Worm (Caenorhabditis elegans): Measurements from ENCODE around the gene C03G6.21.

DNA sequence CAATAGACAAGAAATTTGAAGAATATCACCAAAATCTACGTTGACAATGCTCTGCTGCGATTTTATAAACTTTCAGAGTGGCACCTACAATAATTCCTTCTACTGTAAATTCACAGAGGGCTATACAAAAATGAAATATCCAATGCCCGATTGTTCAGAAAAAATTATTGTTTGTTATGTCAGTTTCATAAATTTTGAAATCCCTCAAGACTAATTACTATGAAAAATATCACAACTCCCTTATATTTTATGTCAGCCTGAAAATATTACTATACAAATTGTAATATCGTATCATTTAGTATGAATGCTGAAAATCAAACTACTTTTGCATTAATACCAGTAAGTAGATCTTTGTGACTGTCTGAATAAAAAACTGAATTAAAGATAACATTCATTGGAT lies 44.0 kb upstream of the C03G6.21 start, which contains the start of gene srx-60:
- TF ChIP-seq ztf-4 (tag; optimal IDR thresholded peaks at IDR 0.05), result no peak
- no peak for TF ChIP-seq ZK546.5 (tag; optimal IDR thresholded peaks at IDR 0.05)
- no peak for TF ChIP-seq unc-39 (tag; optimal IDR thresholded peaks at IDR 0.05)
- no peak for TF ChIP-seq nhr-25 (tag; optimal IDR thresholded peaks at IDR 0.05)
- no peak for TF ChIP-seq mdl-1 (tag; optimal IDR thresholded peaks at IDR 0.05)
- TF ChIP-seq aly-2 (tag; optimal IDR thresholded peaks at IDR 0.05), result no peak
- no peak for TF ChIP-seq ceh-82 (tag; optimal IDR thresholded peaks at IDR 0.05)
- TF ChIP-seq nhr-11 (tag; optimal IDR thresholded peaks at IDR 0.05), result no peak
- no peak for TF ChIP-seq nhr-129 (tag; optimal IDR thresholded peaks at IDR 0.05)

Measured in whole organism, L2 larva.